Fruit fly (Drosophila melanogaster): ENCODE measurements around the gene P5cr.

Gene P5cr

dm6 chr3R:18983614-18984185 lies 45.0 kb upstream of the P5cr start, which contains the start of the genes snRNP-U1-C and gukh (continued):
- TF ChIP-seq bigmax (GFP tag; optimal IDR thresholded peaks at IDR 0.05) (no peak), Hey (tag; optimal IDR thresholded peaks at IDR 0.05) (peak; percentile 5), hth (optimal IDR thresholded peaks at IDR 0.05) (no peak), CG3847 (GFP tag; IDR thresholded peaks at IDR 0.05) (peak; percentile 91), pb (GFP tag; optimal IDR thresholded peaks at IDR 0.05) (no peak), Fer2 (tag; optimal IDR thresholded peaks at IDR 0.05) (peak; percentile 65), Ravus (GFP tag; IDR thresholded peaks at IDR 0.05) (peak; percentile 47), CG1792 (GFP tag; optimal IDR thresholded peaks at IDR 0.05) (no peak), pho (GFP tag; optimal IDR thresholded peaks at IDR 0.05) (peak; percentile 32), CG8924 (tag; optimal IDR thresholded peaks at IDR 0.05) (peak; percentile 90), CG4730 (GFP tag; IDR thresholded peaks at IDR 0.05) (peak; percentile 73; the same call in 1 of the 2 replicates), nmo (GFP tag; optimal IDR thresholded peaks at IDR 0.05) (peak; percentile 79), Ada2b (GFP tag; IDR thresholded peaks at IDR 0.05) (peak; percentile 87), CG30020 (tag; optimal IDR thresholded peaks at IDR 0.05) (peak; percentile 66), CG12659 (GFP tag; optimal IDR thresholded peaks at IDR 0.05) (peak; percentile 92), CG10267 (tag; optimal IDR thresholded peaks at IDR 0.05) (peak; percentile 83), Med (GFP tag) (peak; percentile 90), CG9797 (GFP tag; optimal IDR thresholded peaks at IDR 0.05) (peak; percentile 99), Taf1 (GFP tag; IDR thresholded peaks at IDR 0.05) (peak; percentile 86), pnt (GFP tag; optimal IDR thresholded peaks at IDR 0.05) (peak; percentile 36), CG1529 (GFP tag; optimal IDR thresholded peaks at IDR 0.05) (peak; percentile 52), CG12236 (GFP tag; optimal IDR thresholded peaks at IDR 0.05) (no peak), Elba2 (GFP tag; optimal IDR thresholded peaks at IDR 0.05) (peak; percentile 22), CG17612 (GFP tag; IDR thresholded peaks at IDR 0.05) (peak; percentile 54), CG14965 (GFP tag; optimal IDR thresholded peaks at IDR 0.05; ENCODE audit: borderline replicate concordance) (no peak), CG10431 (GFP tag; optimal IDR thresholded peaks at IDR 0.05) (peak; percentile 0), Six4 (GFP tag; optimal IDR thresholded peaks at IDR 0.05) (peak; percentile 54), Asciz (GFP tag; optimal IDR thresholded peaks at IDR 0.05) (peak; percentile 29), ro (GFP tag; IDR thresholded peaks at IDR 0.05) (no peak), BtbVII (GFP tag; optimal IDR thresholded peaks at IDR 0.05) (no peak), gsb (GFP tag; IDR thresholded peaks at IDR 0.05) (peak; percentile 69), CG4617 (GFP tag; optimal IDR thresholded peaks at IDR 0.05; ENCODE audit: borderline replicate concordance) (peak; percentile 88), CG12391 (tag; optimal IDR thresholded peaks at IDR 0.05) (peak; percentile 92), Adf1 (GFP tag; IDR thresholded peaks at IDR 0.05) (peak; percentile 84), pita (GFP tag; optimal IDR thresholded peaks at IDR 0.05) (peak; percentile 95), CG4707 (GFP tag; optimal IDR thresholded peaks at IDR 0.05) (peak; percentile 98), D19A (tag; optimal IDR thresholded peaks at IDR 0.05) (peak; percentile 57), slp2 (GFP tag; optimal IDR thresholded peaks at IDR 0.05) (no peak), cg (GFP tag; optimal IDR thresholded peaks at IDR 0.05) (no peak), ham (GFP tag; IDR thresholded peaks at IDR 0.05) (no peak; the same call in 1 of the 2 replicates), peb (GFP tag; IDR thresholded peaks at IDR 0.05) (peak; percentile 40), CG13775 (GFP tag; optimal IDR thresholded peaks at IDR 0.05) (peak; percentile 84), MBD-R2 (GFP tag; IDR thresholded peaks at IDR 0.05) (peak; percentile 86), Nf-YB (GFP tag; optimal IDR thresholded peaks at IDR 0.05) (peak; percentile 60), cato (GFP tag; optimal IDR thresholded peaks at IDR 0.05; ENCODE audit: borderline replicate concordance) (peak; percentile 20), odd (GFP tag; optimal IDR thresholded peaks at IDR 0.05) (peak; percentile 61), CHES-1-like (GFP tag; optimal IDR thresholded peaks at IDR 0.05) (peak; percentile 49), YL-1 (GFP tag; optimal IDR thresholded peaks at IDR 0.05) (peak; percentile 90), CG3838 (GFP tag; optimal IDR thresholded peaks at IDR 0.05) (peak; percentile 37), CG17912 (GFP tag; optimal IDR thresholded peaks at IDR 0.05) (peak; percentile 28), CG8359 (GFP tag; optimal IDR thresholded peaks at IDR 0.05; ENCODE audit: borderline replicate concordance) (no peak)
